Worm (Caenorhabditis elegans): ENCODE results near the gene psme-3.

psme-3 gene

DNA sequence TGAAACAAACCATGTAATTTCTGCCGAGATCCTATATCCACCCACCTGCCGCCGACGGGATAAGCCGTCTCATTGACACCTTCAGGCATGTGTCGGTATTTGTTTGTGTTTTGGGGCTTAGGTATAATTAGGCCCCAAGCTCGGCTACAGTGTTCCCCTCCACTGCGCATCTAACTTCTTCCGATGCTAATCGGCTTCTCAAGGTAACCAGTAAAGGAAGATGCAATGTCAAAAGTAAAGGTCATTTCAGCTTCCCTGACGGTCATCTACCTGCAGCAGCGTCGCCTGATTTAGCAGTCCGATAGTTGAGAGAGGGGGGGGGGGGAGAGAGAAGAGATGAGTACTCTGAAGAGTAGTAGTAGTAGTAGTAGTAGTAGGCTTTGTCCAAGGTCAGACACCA, 9.7 kb upstream of the psme-3 start:
- no peak for TF ChIP-seq aly-2 (tag; optimal IDR thresholded peaks at IDR 0.05)
- peak; percentile 36 for TF ChIP-seq nhr-25 (tag; optimal IDR thresholded peaks at IDR 0.05)
- peak; percentile 6 for TF ChIP-seq egl-27 (tag; optimal IDR thresholded peaks at IDR 0.05)
- TF ChIP-seq ceh-16 (tag; optimal IDR thresholded peaks at IDR 0.05), result peak; percentile 15

DNA sequence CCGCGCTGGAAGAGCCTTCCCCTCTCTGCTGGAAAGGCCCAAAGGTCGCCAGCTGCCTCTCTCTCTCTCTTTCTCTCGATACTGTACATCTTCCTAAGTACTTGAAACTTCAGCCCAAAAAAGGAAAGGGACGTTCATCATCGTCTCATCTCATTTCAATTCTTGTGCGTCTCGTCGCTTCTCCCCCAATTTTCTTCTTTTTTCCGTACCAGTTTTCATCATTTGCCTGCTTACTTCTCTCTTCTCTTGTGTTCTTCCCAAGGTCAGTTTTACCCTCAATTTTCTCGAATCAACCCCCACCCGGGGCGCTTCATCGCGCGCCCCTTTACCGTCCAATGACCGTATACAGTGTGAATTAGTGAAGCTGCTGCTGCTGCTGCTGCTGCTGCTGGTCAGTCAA, 8.3 kb upstream of the psme-3 start:
- TF ChIP-seq mbf-1 (tag; optimal IDR thresholded peaks at IDR 0.05) (no peak), blmp-1 (tag; optimal IDR thresholded peaks at IDR 0.05; ENCODE audit: insufficient read depth) (peak; percentile 6), lin-13 (GFP tag; optimal IDR thresholded peaks at IDR 0.05) (no peak), nhr-25 (tag; optimal IDR thresholded peaks at IDR 0.05) (peak; percentile 62)

DNA sequence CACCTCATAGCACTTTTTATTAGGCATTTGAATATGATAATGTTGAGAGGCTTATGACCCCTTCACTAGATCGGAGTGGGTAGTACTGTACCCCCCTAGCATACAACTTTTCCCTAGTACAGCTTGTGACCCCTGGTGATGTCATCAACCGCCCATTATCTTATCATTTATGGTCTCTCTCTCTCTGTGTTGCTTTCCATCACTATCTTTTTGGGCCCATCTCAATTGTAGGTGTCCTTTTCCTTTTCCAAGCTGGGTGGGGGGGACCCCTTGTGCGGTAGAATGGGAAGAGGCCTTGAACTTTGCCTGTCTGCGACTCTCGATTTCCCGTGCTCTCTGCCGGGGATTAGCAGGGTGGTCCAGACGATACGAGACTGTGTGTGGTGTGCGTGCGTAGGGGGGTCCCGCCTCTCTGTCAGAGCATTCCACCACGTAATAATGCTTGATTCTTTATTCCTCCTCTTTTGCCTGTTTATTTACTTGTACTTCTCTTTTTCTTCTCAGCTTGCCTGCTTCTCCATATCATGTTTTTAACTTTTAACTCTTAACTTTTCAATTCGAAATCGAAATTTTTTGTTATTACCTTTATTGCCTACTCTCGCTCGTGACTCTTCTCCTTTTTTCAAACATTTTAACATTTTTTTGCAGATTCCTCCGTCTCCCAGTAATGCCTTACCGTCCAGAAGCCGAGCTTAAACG, 7.3 kb upstream of the psme-3 start, which contains the start of gene ztf-29:
Gene ztf-29 (plus strand): TSS at position 649 of the 699 bp plus-strand sequence.
- TF ChIP-seq alr-1 (tag; optimal IDR thresholded peaks at IDR 0.05) (no peak), elt-1 (tag; optimal IDR thresholded peaks at IDR 0.05) (no peak), lin-39 (tag; optimal IDR thresholded peaks at IDR 0.05) (no peak)

DNA sequence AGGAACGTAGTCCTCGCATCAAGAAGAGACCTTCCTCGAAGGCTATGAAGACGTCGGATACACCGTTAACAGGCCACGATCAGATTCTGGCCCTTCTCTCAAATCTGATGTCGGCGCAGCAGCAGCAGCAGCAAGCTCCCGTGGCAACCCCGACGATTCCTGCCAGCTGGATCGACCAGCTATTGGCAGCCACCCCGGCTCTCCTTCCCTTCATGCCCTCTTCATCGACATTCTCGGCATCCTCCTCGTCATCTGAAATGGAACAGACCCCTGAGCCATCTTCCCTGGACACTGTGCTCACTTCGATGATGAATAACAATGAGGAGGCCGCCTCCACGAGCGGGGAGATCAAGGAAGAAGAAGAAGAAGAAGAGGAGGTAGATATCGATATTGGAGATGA, 6.3 kb upstream of the psme-3 start:
- TF ChIP-seq nhr-129 (tag; optimal IDR thresholded peaks at IDR 0.05) (no peak), F13H6.1 (tag; optimal IDR thresholded peaks at IDR 0.05) (no peak), C34F6.9 (tag; optimal IDR thresholded peaks at IDR 0.05) (no peak), ceh-82 (tag; optimal IDR thresholded peaks at IDR 0.05) (no peak), dmd-4 (tag; optimal IDR thresholded peaks at IDR 0.05) (no peak), ztf-11 (tag; optimal IDR thresholded peaks at IDR 0.05) (no peak), gmeb-1 (tag; optimal IDR thresholded peaks at IDR 0.05) (no peak), ztf-4 (tag; optimal IDR thresholded peaks at IDR 0.05) (no peak), unc-55 (GFP tag; optimal IDR thresholded peaks at IDR 0.05) (no peak), lsy-2 (tag; optimal IDR thresholded peaks at IDR 0.05) (no peak), peb-1 (tag; optimal IDR thresholded peaks at IDR 0.05) (no peak), mbf-1 (tag; optimal IDR thresholded peaks at IDR 0.05) (no peak), nhr-77 (tag; optimal IDR thresholded peaks at IDR 0.05) (no peak), elt-3 (tag; optimal IDR thresholded peaks at IDR 0.05) (no peak), unc-39 (tag; optimal IDR thresholded peaks at IDR 0.05) (no peak), sma-3 (GFP tag; optimal IDR thresholded peaks at IDR 0.05) (no peak)

DNA sequence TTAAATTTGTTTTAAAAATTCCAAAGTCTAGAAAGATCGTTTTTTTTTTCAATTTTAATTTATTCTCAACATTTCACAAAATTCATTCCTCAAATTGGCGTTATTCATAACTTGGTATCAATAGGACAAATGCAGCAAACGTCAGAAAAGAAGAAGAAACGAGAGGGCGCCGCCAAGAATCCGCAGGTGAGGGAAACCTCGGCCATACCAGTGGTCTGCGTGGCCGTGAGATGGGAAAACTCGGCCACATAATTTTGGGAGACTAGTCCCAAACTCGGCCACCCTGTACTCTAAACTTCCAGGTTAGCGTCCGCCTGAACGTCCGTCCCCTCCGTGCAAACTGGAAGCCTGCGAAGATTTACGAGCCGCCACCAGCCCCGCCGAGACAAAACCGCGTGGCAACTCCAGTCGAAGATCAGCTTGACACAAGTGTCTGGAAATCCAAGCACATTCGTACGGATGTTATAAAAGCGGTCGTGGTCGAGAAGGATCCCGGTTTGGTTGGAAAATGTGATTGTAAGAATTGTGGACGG, 4.5 kb upstream of the psme-3 start, which contains the start of gene Y66D12A.11:
Gene Y66D12A.11 (plus strand): TSS at position 51 of the 533 bp plus-strand sequence.
- TF ChIP-seq ama-1 (optimal IDR thresholded peaks at IDR 0.05) (no peak), mbf-1 (tag; optimal IDR thresholded peaks at IDR 0.05) (no peak), nhr-12 (tag; optimal IDR thresholded peaks at IDR 0.05) (no peak), unc-62 (GFP tag; optimal IDR thresholded peaks at IDR 0.05) (no peak), lsy-2 (tag; optimal IDR thresholded peaks at IDR 0.05) (no peak), alr-1 (tag; optimal IDR thresholded peaks at IDR 0.05) (no peak), crh-2 (tag; optimal IDR thresholded peaks at IDR 0.05) (no peak), elt-3 (tag; optimal IDR thresholded peaks at IDR 0.05) (no peak), sem-4 (tag; optimal IDR thresholded peaks at IDR 0.05) (no peak), nhr-11 (tag; optimal IDR thresholded peaks at IDR 0.05) (no peak), fos-1 (tag; optimal IDR thresholded peaks at IDR 0.05) (no peak), nhr-25 (tag; optimal IDR thresholded peaks at IDR 0.05) (no peak), C34F6.9 (tag; optimal IDR thresholded peaks at IDR 0.05) (no peak), ztf-1 (GFP tag; conservative IDR thresholded peaks at IDR 0.05) (no peak), blmp-1 (tag; optimal IDR thresholded peaks at IDR 0.05; ENCODE audit: insufficient read depth) (no peak), peb-1 (tag; optimal IDR thresholded peaks at IDR 0.05) (no peak), skn-1 (tag; optimal IDR thresholded peaks at IDR 0.05) (no peak)
